Worm (Caenorhabditis elegans): ENCODE results near the gene K12D9.1.

DNA sequence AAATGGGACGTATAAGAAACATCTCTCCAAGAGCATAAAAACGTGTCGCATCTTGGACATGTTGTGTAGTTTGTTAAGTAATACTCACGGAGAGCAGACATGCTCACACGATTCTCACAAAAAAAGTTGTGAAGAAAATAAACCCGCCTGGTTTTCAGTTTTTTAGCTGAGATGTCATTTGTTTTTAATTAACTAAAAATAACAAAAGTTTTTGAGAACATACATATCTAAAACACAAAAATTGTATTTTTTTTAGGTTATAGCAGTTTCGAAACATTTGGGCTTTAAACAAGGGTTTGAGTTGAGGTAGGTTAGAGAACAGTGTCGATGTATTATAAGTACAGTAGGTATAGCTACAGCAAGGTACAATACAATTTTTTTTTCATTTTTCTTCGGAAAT, 49.5 kb upstream of the K12D9.1 start, which contains the start of gene srh-88:
- no peak for TF ChIP-seq unc-62 (GFP tag; optimal IDR thresholded peaks at IDR 0.05)
- no peak for TF ChIP-seq ceh-9 (tag; optimal IDR thresholded peaks at IDR 0.05)
- no peak for TF ChIP-seq nhr-23 (tag; optimal IDR thresholded peaks at IDR 0.05)
- no peak for TF ChIP-seq fos-1 (tag; optimal IDR thresholded peaks at IDR 0.05)
- TF ChIP-seq elt-3 (tag; optimal IDR thresholded peaks at IDR 0.05) = no peak
- no peak for TF ChIP-seq lin-39 (tag; optimal IDR thresholded peaks at IDR 0.05)
- TF ChIP-seq elt-2 (tag; optimal IDR thresholded peaks at IDR 0.05) = no peak
- TF ChIP-seq ztf-4 (tag; optimal IDR thresholded peaks at IDR 0.05) = no peak

All from whole organism, L3 larva.